Fruit fly (Drosophila melanogaster) whole organism, prepupa: Measurements from ENCODE around the gene CG7457.

ENCODE experiments used
- CG11762 ChIP-seq: fragments of 200-800 bp; sonication (Bioruptor generic); optimal IDR thresholded peaks from 3 replicates; lab custom pipeline; 2016; ENCODE audit warnings: missing biosample characterization, missing genetic modification characterization; ENCODE audit not compliant: insufficient read depth
- CG16779 ChIP-seq: fragments of 200-800 bp; sonication (Bioruptor generic); optimal IDR thresholded peaks from 3 replicates; lab custom pipeline; 2017; ENCODE audit warnings: missing biosample characterization, mild to moderate bottlenecking, missing genetic modification characterization
- CG3032 ChIP-seq: fragments of 200-800 bp; optimal IDR thresholded peaks from 2 replicates; lab custom pipeline; 2019; ENCODE audit warnings: missing biosample characterization, mild to moderate bottlenecking, missing genetic modification characterization, moderate library complexity
- CG6792 ChIP-seq: fragments of 200-800 bp; sonication (Bioruptor generic); optimal IDR thresholded peaks from 3 replicates; lab custom pipeline; 2016; ENCODE audit warnings: missing biosample characterization, missing genetic modification characterization
- pdm3 ChIP-seq: fragments of 200-800 bp; sonication (Bioruptor generic); optimal IDR thresholded peaks from 3 replicates; lab custom pipeline; 2016; ENCODE audit warnings: missing biosample characterization, missing genetic modification characterization

DNA sequence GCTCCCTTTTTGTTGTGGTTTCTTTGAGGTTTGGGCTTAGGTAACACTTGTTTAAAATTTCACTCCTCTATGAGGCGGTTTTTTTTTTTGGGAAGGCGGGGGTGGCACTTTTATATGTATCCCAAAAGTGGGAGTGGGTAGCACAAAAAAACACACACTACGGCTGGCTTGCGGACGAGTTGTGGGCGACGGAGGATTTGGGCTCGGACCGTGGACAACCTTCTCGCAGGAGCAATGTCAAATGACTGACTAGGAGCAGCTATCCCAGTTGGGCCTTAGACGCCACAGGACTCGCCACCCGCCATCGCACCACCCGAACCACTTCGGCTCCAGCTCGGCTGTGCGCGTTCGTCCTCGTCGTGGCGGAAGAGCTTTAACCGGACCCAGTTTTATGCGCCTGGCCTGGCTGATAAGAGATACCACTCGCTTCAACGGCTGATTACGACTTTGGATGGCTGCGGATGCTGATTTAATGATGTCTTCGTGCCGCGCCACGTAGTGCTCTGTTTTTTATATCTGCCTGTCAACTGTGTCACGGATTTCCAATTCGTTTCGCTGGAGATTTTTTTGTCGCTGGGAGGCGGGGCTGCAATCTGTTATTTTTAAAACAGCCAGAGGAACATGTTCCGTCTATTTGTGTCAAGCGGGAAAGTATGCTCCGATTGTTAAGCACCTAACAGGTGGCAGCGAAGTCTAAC lies 8.3 kb downstream of the CG7457 start, which contains the start of gene Ank2:
- TF ChIP-seq CG16779 (tag; lab: Kevin White, UChicago) (no peak), CG6792 (GFP tag; lab: Kevin White, UChicago) (no peak), CG3032 (no peak), pdm3 (GFP tag; lab: Kevin White, UChicago) (no peak), CG11762 (no peak)
